Worm (Caenorhabditis elegans) whole organism, mixed stage, embryonic: ENCODE measurements around the gene semo-1.

Experiments
- M03D4.4 ChIP-seq: sonication (generic microtip); optimal IDR thresholded peaks from 2 replicates; lab custom pipeline; 2017; ENCODE audit warnings: mild to moderate bottlenecking, missing genetic modification characterization, missing compliant biosample characterization
- bed-3 ChIP-seq: fragments of 200-800 bp; sonication (Bioruptor generic); optimal IDR thresholded peaks from 3 replicates; lab custom pipeline; 2018; ENCODE audit warnings: mild to moderate bottlenecking, missing genetic modification characterization, moderate library complexity, missing compliant biosample characterization
- ceh-39 ChIP-seq: fragments of 150-350 bp; optimal IDR thresholded peaks from 2 replicates; lab custom pipeline; 2014; ENCODE audit warnings: missing biosample characterization, missing genetic modification characterization
- ceh-43 ChIP-seq: fragments of 200-800 bp; sonication (Bioruptor generic); optimal IDR thresholded peaks from 2 replicates; lab custom pipeline; 2018; ENCODE audit warnings: mild to moderate bottlenecking, missing genetic modification characterization, moderate library complexity, missing compliant biosample characterization
- cnd-1 ChIP-seq: fragments of 200-800 bp; sonication (Bioruptor generic); optimal IDR thresholded peaks from 2 replicates; lab custom pipeline; 2018; ENCODE audit warnings: mild to moderate bottlenecking, missing genetic modification characterization, missing compliant biosample characterization
- drap-1 ChIP-seq: fragments of 200-800 bp; sonication (Bioruptor generic); optimal IDR thresholded peaks from 3 replicates; lab custom pipeline; 2018; ENCODE audit warnings: mild to moderate bottlenecking, missing genetic modification characterization, missing compliant biosample characterization
- elt-1 ChIP-seq: sonication (generic microtip); optimal IDR thresholded peaks from 2 replicates; lab custom pipeline; 2017; ENCODE audit warnings: missing genetic modification characterization, mild to moderate bottlenecking, missing compliant biosample characterization, antibody characterized with exemption, moderate library complexity, borderline replicate concordance; ENCODE audit not compliant: insufficient read depth
- elt-3 ChIP-seq: fragments of 150-350 bp; optimal IDR thresholded peaks from 2 replicates; lab custom pipeline; 2014; ENCODE audit warnings: missing biosample characterization, missing genetic modification characterization
- flh-1 ChIP-seq: fragments of 200-800 bp; sonication (Bioruptor generic); optimal IDR thresholded peaks from 2 replicates; lab custom pipeline; 2018; ENCODE audit warnings: mild to moderate bottlenecking, missing genetic modification characterization, moderate library complexity, missing compliant biosample characterization
- ham-2 ChIP-seq: fragments of 200-800 bp; sonication (Bioruptor generic); optimal IDR thresholded peaks from 2 replicates; lab custom pipeline; 2018; ENCODE audit warnings: mild to moderate bottlenecking, missing genetic modification characterization, missing compliant biosample characterization
- hlh-1 ChIP-seq: fragments of 150-350 bp; optimal IDR thresholded peaks from 2 replicates; lab custom pipeline; 2014; ENCODE audit warnings: missing biosample characterization, missing genetic modification reagents, missing genetic modification characterization
- lin-13 ChIP-seq: fragments of 150-350 bp; optimal IDR thresholded peaks from 2 replicates; lab custom pipeline; 2014; ENCODE audit warnings: missing biosample characterization, missing genetic modification characterization
- lin-32 ChIP-seq: fragments of 200-800 bp; sonication (Bioruptor generic); optimal IDR thresholded peaks from 2 replicates; lab custom pipeline; 2018; ENCODE audit warnings: mild to moderate bottlenecking, missing genetic modification characterization, missing compliant biosample characterization
- lsy-2 ChIP-seq: fragments of 150-350 bp; optimal IDR thresholded peaks from 2 replicates; lab custom pipeline; 2014; ENCODE audit warnings: missing biosample characterization, missing genetic modification characterization
- mab-5 ChIP-seq: fragments of 150-350 bp; optimal IDR thresholded peaks from 2 replicates; lab custom pipeline; 2014; ENCODE audit warnings: missing biosample characterization, missing genetic modification characterization
- mep-1 ChIP-seq: fragments of 150-350 bp; optimal IDR thresholded peaks from 2 replicates; lab custom pipeline; 2017; ENCODE audit warnings: missing biosample characterization, missing genetic modification reagents, missing genetic modification characterization, inconsistent platforms
- mls-2 ChIP-seq: sonication (generic microtip); optimal IDR thresholded peaks from 2 replicates; lab custom pipeline; 2016; ENCODE audit warnings: mild to moderate bottlenecking, missing genetic modification characterization, moderate library complexity, missing compliant biosample characterization
- nhr-12 ChIP-seq: fragments of 150-350 bp; optimal IDR thresholded peaks from 2 replicates; lab custom pipeline; 2014; ENCODE audit warnings: missing biosample characterization, missing genetic modification characterization
- nhr-28 ChIP-seq: fragments of 150-350 bp; optimal IDR thresholded peaks from 2 replicates; lab custom pipeline; 2014; ENCODE audit warnings: missing biosample characterization, missing genetic modification characterization
- nhr-76 ChIP-seq: sonication (generic microtip); optimal IDR thresholded peaks from 2 replicates; lab custom pipeline; 2017; ENCODE audit warnings: missing biosample characterization, missing genetic modification characterization
- pha-4 ChIP-seq: fragments of 150-350 bp; optimal IDR thresholded peaks from 2 replicates; lab custom pipeline; 2018; ENCODE audit warnings: missing biosample characterization, missing genetic modification reagents, missing genetic modification characterization
- snpc-4 ChIP-seq: fragments of 150-350 bp; optimal IDR thresholded peaks from 2 replicates; lab custom pipeline; 2014; ENCODE audit warnings: missing biosample characterization, missing genetic modification characterization
- tbx-8 ChIP-seq: fragments of 200-800 bp; sonication (Bioruptor generic); optimal IDR thresholded peaks from 2 replicates; lab custom pipeline; 2018; ENCODE audit warnings: mild to moderate bottlenecking, missing genetic modification characterization, moderate library complexity, missing compliant biosample characterization
- unc-120 ChIP-seq: sonication (generic microtip); optimal IDR thresholded peaks from 2 replicates; lab custom pipeline; 2017; ENCODE audit warnings: missing genetic modification characterization, missing compliant biosample characterization; ENCODE audit not compliant: poor library complexity, severe bottlenecking
- unc-39 ChIP-seq: fragments of 150-350 bp; optimal IDR thresholded peaks from 2 replicates; lab custom pipeline; 2014; ENCODE audit warnings: missing biosample characterization, missing genetic modification characterization
- unc-62 ChIP-seq: fragments of 150-350 bp; optimal IDR thresholded peaks from 2 replicates; lab custom pipeline; 2014; ENCODE audit warnings: missing biosample characterization, missing genetic modification reagents, missing genetic modification characterization
- zip-8 ChIP-seq: fragments of 150-350 bp; optimal IDR thresholded peaks from 2 replicates; lab custom pipeline; 2014; ENCODE audit warnings: missing biosample characterization, missing genetic modification characterization
- ztf-11 ChIP-seq: fragments of 150-350 bp; optimal IDR thresholded peaks from 2 replicates; lab custom pipeline; 2014; ENCODE audit warnings: missing biosample characterization, missing genetic modification characterization

The semo-1 gene

DNA sequence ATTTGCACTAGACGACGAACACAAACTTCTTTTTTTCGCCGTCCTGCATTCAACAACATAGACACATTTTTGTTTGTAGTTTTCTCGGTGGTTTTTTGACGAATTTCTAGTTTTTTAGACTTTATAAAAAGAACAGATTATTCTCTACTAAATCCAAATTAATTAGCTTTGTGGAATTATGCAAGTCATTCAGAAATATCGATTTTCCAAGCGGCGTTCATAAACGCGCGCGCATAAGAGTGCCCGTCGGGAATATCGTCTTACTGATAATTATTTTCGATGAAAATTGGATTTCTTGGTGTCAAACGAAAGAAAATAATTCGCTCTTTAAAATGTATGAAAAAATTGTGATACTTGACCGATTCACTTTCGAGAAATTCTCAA, 16.4 kb upstream of the semo-1 start:
- TF ChIP-seq unc-62 (GFP tag; lab: Kevin White, UChicago) (no peak), snpc-4 (tag; lab: Kevin White, UChicago) (no peak), ztf-11 (tag; lab: Kevin White, UChicago) (no peak), unc-120 (tag; lab: Kevin White, UChicago) (no peak)

DNA sequence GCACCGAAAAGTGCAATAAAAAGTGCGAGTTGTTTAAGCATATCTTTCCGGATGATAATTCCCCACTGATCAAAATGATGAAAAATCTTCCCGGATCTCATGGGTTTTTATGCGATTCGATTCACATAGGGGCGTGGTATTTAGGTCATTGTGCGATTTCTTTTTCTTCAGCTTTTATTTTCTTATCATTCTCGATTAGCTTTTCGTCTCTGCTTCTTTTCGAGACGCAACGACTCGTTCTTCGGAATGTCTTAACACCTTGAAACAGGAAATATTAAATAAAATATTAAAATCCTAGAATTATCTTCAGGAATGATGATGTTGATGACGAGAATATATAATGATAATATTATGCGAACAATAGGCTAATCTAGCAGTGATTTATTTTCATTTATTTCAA, 7.3 kb upstream of the semo-1 start, which contains the start of gene Y37A1B.7:
Gene Y37A1B.7, minus strand, starts transcription at position 101 of the 400 bp plus-strand sequence.
- no peak for TF ChIP-seq bed-3 (GFP tag; lab: Kevin White, UChicago)
- no peak for TF ChIP-seq mep-1 (tag; lab: Kevin White, UChicago)
- TF ChIP-seq mab-5 (tag; lab: Kevin White, UChicago), result no peak
- TF ChIP-seq flh-1 (GFP tag; lab: Kevin White, UChicago), result no peak
- no peak for TF ChIP-seq unc-120 (tag; lab: Kevin White, UChicago)
- TF ChIP-seq lin-13, result no peak
- TF ChIP-seq lsy-2 (tag; lab: Kevin White, UChicago), result no peak
- TF ChIP-seq nhr-76 (tag; lab: Kevin White, UChicago), result no peak
- TF ChIP-seq zip-8 (tag; lab: Kevin White, UChicago), result no peak
- TF ChIP-seq elt-1 (tag; lab: Kevin White, UChicago), result no peak
- TF ChIP-seq ceh-39 (tag; lab: Kevin White, UChicago), result no peak
- TF ChIP-seq tbx-8 (GFP tag; lab: Kevin White, UChicago), result no peak
- TF ChIP-seq ceh-43 (GFP tag; lab: Kevin White, UChicago), result no peak
- no peak for TF ChIP-seq unc-39
- no peak for TF ChIP-seq ham-2 (GFP tag; lab: Kevin White, UChicago)

DNA sequence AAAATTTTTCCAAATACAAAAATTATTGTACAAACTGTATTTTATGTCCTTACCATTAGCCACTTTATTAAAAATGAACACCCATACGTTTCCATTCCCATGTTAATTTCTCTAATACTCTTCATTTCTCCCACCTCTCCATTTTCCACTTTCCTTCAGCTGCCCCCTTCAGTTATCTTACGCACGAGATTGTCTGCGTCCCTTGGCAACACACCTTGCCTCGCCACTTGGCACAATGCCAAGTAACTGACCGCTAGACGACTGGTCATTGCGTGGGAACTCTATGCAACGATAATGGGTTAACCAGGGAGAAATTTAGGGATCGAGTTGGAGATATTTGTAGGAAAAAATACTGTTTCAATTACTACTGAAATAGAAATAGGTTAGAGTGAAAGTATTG, 4.2 kb upstream of the semo-1 start:
- no peak for TF ChIP-seq lin-32 (GFP tag; lab: Kevin White, UChicago)
- TF ChIP-seq nhr-76 (tag; lab: Kevin White, UChicago), result no peak
- TF ChIP-seq unc-39, result no peak
- peak; percentile 51 for TF ChIP-seq ham-2 (GFP tag; lab: Kevin White, UChicago)
- no peak for TF ChIP-seq nhr-12 (tag; lab: Kevin White, UChicago)
- TF ChIP-seq lin-13, result peak; percentile 7

- no peak for TF ChIP-seq drap-1 (GFP tag; lab: Kevin White, UChicago)
- peak; percentile 31 for TF ChIP-seq elt-3 (tag; lab: Kevin White, UChicago)
- no peak for TF ChIP-seq unc-39
Observed at ce11 chrIV:14050442-14050841, 558 bp upstream of the semo-1 start.

DNA sequence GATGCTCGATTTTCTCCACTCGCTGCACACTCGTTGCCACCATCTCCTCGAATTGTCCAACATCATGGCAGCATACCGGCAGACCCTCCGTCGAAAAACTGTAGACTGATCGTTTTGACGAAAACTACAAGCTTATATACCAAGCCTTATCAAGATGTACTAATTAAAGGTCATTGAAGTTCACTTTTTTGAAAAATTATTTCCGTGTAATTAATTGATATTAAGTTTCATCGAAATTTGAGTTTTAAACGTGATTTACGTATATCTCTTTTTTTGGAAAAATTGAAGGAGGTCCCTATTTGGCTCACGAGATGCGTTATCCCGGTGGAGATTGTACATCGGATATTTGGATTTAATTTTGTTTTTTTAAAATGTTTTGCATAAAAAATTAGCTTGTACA, 9.6 kb downstream of the semo-1 start, which contains the start of gene Y37A1B.4:
Gene Y37A1B.4, minus strand, starts transcription at position 101 of the 400 bp plus-strand sequence.
- TF ChIP-seq snpc-4 (tag; lab: Kevin White, UChicago), result no peak
- no peak for TF ChIP-seq pha-4
- no peak for TF ChIP-seq unc-39
- TF ChIP-seq zip-8 (tag; lab: Kevin White, UChicago), result no peak

DNA sequence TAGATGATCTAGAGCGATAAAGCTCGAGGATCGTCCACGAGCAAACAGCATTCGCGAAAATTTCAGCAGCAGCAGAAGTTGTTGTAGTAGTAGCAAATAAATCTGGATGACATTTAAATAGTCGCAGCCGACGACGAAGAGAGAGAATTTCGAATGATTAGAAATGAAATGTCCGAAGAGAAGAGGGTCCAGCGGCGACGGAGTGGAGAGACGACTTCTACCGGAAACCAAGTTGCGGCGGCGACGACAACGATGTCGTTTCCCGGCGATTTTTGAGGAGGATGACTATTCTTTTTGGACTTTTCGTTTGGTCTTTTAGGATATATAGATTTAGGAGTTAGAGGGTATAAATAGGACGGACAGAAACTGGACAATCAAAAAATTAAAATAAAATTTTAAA, 15.4 kb downstream of the semo-1 start:
- TF ChIP-seq hlh-1 (no peak), lin-32 (GFP tag; lab: Kevin White, UChicago) (no peak), flh-1 (GFP tag; lab: Kevin White, UChicago) (no peak), cnd-1 (no peak), ztf-11 (tag; lab: Kevin White, UChicago) (no peak), zip-8 (tag; lab: Kevin White, UChicago) (no peak), bed-3 (GFP tag; lab: Kevin White, UChicago) (no peak), mls-2 (tag; lab: Kevin White, UChicago) (no peak), M03D4.4 (no peak), tbx-8 (GFP tag; lab: Kevin White, UChicago) (no peak), nhr-28 (tag; lab: Kevin White, UChicago) (no peak), drap-1 (GFP tag; lab: Kevin White, UChicago) (no peak)
